Fruit fly (Drosophila melanogaster): Measurements from ENCODE around the gene Glut4EF.

- TF ChIP-seq Sox102F (GFP tag; optimal IDR thresholded peaks at IDR 0.05), result no peak
- no peak for TF ChIP-seq fd59A (GFP tag; optimal IDR thresholded peaks at IDR 0.05)
- TF ChIP-seq Sox14 (GFP tag; optimal IDR thresholded peaks at IDR 0.05), result no peak
- TF ChIP-seq CG34406 (GFP tag; optimal IDR thresholded peaks at IDR 0.05), result no peak
- no peak for TF ChIP-seq Gug (GFP tag; IDR thresholded peaks at IDR 0.05)
- TF ChIP-seq fd85E (GFP tag; optimal IDR thresholded peaks at IDR 0.05), result no peak
- TF ChIP-seq eg (GFP tag; IDR thresholded peaks at IDR 0.05), result no peak
- TF ChIP-seq Hr39 (GFP tag; optimal IDR thresholded peaks at IDR 0.05), result no peak
- no peak for TF ChIP-seq CG11902 (GFP tag; optimal IDR thresholded peaks at IDR 0.05)
- no peak for TF ChIP-seq CG1621 (tag; optimal IDR thresholded peaks at IDR 0.05)
- TF ChIP-seq CG16779 (tag; optimal IDR thresholded peaks at IDR 0.05), result no peak
- no peak for TF ChIP-seq dac (GFP tag; optimal IDR thresholded peaks at IDR 0.05)
- TF ChIP-seq OdsH (GFP tag; optimal IDR thresholded peaks at IDR 0.05), result no peak
- no peak for TF ChIP-seq Eip75B (GFP tag; optimal IDR thresholded peaks at IDR 0.05)
Measured at dm6 chr3R:9879880-9880852, 5.7 kb downstream of the Glut4EF start.

Data from whole organism, prepupa.